Fruit fly (Drosophila melanogaster): ENCODE results near the gene aly.

DNA sequence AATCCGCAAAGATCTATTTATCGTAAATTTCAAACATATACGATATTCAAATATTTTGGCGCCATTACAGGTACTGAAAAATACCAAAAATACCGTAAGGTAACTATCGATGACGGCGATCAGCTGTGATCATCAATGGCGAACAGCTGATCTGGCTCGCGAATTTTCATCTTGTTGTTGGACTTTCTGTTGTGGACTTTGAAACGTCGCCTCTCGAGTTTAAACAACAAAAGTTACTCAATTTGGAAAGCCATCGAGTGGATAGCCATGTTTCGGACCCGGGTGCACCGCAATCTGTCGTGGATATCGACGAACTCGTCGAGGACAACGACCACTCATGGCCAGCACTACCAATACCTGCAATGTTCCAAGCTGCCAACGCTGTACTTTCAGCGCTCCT, 45.5 kb downstream of the aly start, which contains the start of gene CPT2:
- TF ChIP-seq dimm (GFP tag; IDR thresholded peaks at IDR 0.05): no peak
- no peak for TF ChIP-seq CG2875 (GFP tag; optimal IDR thresholded peaks at IDR 0.05)
- TF ChIP-seq H2.0 (GFP tag; IDR thresholded peaks at IDR 0.05): no peak

All from whole organism, embryonic.